Fruit fly (Drosophila melanogaster) whole organism, pupa: ENCODE measurements around the gene Cyp12c1.
A peak's percentile ranks its signal among the peaks of the same experiment; 100 is the strongest.

ENCODE experiments used
- CG10348 ChIP-seq: fragments of 200-800 bp; sonication (Bioruptor generic); IDR thresholded peaks from 2 replicates; pipeline ENCODE4 v1.3.6; 2022; ENCODE audit warnings: missing biosample characterization, missing genetic modification characterization
- CG12605 ChIP-seq: fragments of 200-800 bp; sonication (Bioruptor generic); IDR thresholded peaks from 2 replicates; pipeline ENCODE4 v1.3.6; 2022; ENCODE audit warnings: missing biosample characterization, missing genetic modification characterization
- CG13204 ChIP-seq: fragments of 200-800 bp; sonication (Bioruptor generic); optimal IDR thresholded peaks from 2 replicates; lab custom pipeline; 2018; ENCODE audit warnings: missing biosample characterization, mild to moderate bottlenecking, missing genetic modification characterization, moderate library complexity
- CG14655 ChIP-seq: fragments of 200-800 bp; sonication (Bioruptor generic); optimal IDR thresholded peaks from 3 replicates; lab custom pipeline; 2017; ENCODE audit warnings: mild to moderate bottlenecking, missing biosample characterization, missing genetic modification reagents, missing genetic modification characterization
- CG15710 ChIP-seq: fragments of 200-800 bp; sonication (Bioruptor generic); optimal IDR thresholded peaks from 2 replicates; lab custom pipeline; 2018; ENCODE audit warnings: missing biosample characterization, mild to moderate bottlenecking, missing genetic modification characterization, moderate library complexity
- CG17806 ChIP-seq: fragments of 200-800 bp; sonication (Bioruptor generic); optimal IDR thresholded peaks from 2 replicates; lab custom pipeline; 2018; ENCODE audit warnings: missing biosample characterization, mild to moderate bottlenecking, missing genetic modification characterization, moderate library complexity
- CG32121 ChIP-seq: fragments of 200-800 bp; sonication (Bioruptor generic); IDR thresholded peaks from 2 replicates; pipeline ENCODE4 v1.3.6; 2022; ENCODE audit warnings: missing biosample characterization, missing genetic modification characterization
- CG34367 ChIP-seq: fragments of 200-800 bp; sonication (Bioruptor generic); optimal IDR thresholded peaks from 2 replicates; lab custom pipeline; 2018; ENCODE audit warnings: missing biosample characterization, mild to moderate bottlenecking, missing genetic modification characterization
- CG4496 ChIP-seq: fragments of 200-800 bp; sonication (Bioruptor generic); IDR thresholded peaks from 3 replicates; pipeline ENCODE4 v1.3.6; 2022; ENCODE audit warnings: missing biosample characterization, missing genetic modification characterization
- CG8159 ChIP-seq: fragments of 200-800 bp; sonication (Bioruptor generic); optimal IDR thresholded peaks from 3 replicates; lab custom pipeline; 2018; ENCODE audit warnings: missing biosample characterization, mild to moderate bottlenecking, missing genetic modification characterization, moderate library complexity
- CG8301 ChIP-seq: fragments of 200-800 bp; sonication (Bioruptor generic); optimal IDR thresholded peaks from 2 replicates; lab custom pipeline; 2018; ENCODE audit warnings: missing biosample characterization, mild to moderate bottlenecking, missing genetic modification characterization
- CG9948 ChIP-seq: fragments of 200-800 bp; sonication (Bioruptor generic); optimal IDR thresholded peaks from 2 replicates; lab custom pipeline; 2018; ENCODE audit warnings: missing biosample characterization, mild to moderate bottlenecking, missing genetic modification characterization, moderate library complexity
- D1 ChIP-seq: fragments of 200-800 bp; sonication (Bioruptor generic); optimal IDR thresholded peaks from 2 replicates; lab custom pipeline; 2018; ENCODE audit warnings: missing biosample characterization, mild to moderate bottlenecking, missing genetic modification characterization, moderate library complexity
- EcR ChIP-seq: fragments of 200-800 bp; sonication (Bioruptor generic); optimal IDR thresholded peaks from 3 replicates; lab custom pipeline; 2019; ENCODE audit warnings: missing biosample characterization, missing genetic modification characterization, mild to moderate bottlenecking, moderate library complexity, missing genetic modification reagents
- Ets98B ChIP-seq: fragments of 200-800 bp; sonication (Bioruptor generic); IDR thresholded peaks from 2 replicates; pipeline ENCODE4 v1.3.6; 2022; ENCODE audit warnings: missing biosample characterization, missing genetic modification characterization
- Pif1A ChIP-seq: fragments of 200-800 bp; sonication (Bioruptor generic); optimal IDR thresholded peaks from 3 replicates; lab custom pipeline; 2016; ENCODE audit warnings: missing biosample characterization, missing genetic modification characterization
- Pif1B ChIP-seq: fragments of 200-800 bp; sonication (Bioruptor generic); optimal IDR thresholded peaks from 3 replicates; lab custom pipeline; 2016; ENCODE audit warnings: missing biosample characterization, missing genetic modification characterization
- Snoo ChIP-seq: fragments of 200-800 bp; sonication (Bioruptor generic); optimal IDR thresholded peaks from 3 replicates; lab custom pipeline; 2017; ENCODE audit warnings: missing biosample characterization, mild to moderate bottlenecking, missing genetic modification characterization, inconsistent platforms
- fd96Ca ChIP-seq: fragments of 200-800 bp; sonication (Bioruptor generic); IDR thresholded peaks from 3 replicates; pipeline ENCODE4 v1.3.6; 2022; ENCODE audit warnings: missing biosample characterization, missing genetic modification characterization
- gl ChIP-seq: fragments of 200-800 bp; sonication (Bioruptor generic); optimal IDR thresholded peaks from 2 replicates; lab custom pipeline; 2018; ENCODE audit warnings: missing biosample characterization, mild to moderate bottlenecking, missing genetic modification characterization
- rn ChIP-seq: fragments of 200-800 bp; sonication (Bioruptor generic); IDR thresholded peaks from 2 replicates; pipeline ENCODE4 v1.3.6; 2022; ENCODE audit warnings: missing biosample characterization, missing genetic modification characterization

Gene Cyp12c1

DNA sequence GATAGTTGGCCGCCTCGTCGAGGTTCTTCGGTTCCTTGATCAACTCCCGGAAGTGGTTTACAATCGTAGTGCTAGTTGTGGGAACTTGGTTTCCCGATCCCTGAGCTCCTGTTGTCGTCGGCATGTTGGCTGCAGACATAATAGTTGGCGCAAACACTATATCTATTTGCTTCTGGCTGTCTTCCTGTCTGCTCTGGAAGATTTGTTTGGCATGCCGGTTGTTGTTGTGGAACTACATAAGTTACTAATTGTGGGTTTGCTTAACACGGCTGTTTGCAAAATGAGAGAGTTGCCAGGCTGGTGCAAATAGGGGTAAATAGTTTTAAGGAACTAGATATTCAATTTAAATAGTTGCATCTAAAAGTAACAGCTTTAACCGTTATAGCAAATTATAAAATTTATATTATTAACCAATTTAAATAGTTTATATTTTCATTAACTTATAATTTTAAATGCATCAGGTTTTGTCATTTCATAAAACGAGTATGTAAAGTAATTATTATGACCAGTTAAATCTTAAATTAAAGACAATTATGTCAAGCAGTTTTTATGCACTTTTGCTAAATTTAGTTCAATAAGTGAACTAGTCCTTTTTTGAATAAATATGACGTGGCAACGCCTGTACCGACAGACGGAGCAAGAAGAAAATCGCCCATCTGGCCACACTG is 4.4 kb downstream of the Cyp12c1 start, which contains the start of the genes Sgf11 and CG32202:
Sgf11 (minus strand) TSS at position 287 of the 668 bp plus-strand sequence.
CG32202 (plus strand) TSS at position 635 of the 668 bp plus-strand sequence.
- TF ChIP-seq CG15710 (tag; lab: Kevin White, UChicago) (peak; percentile 70), CG32121 (GFP tag; lab: Robert Waterston, UW) (no peak), Pif1A (GFP tag; lab: Kevin White, UChicago) (no peak), fd96Ca (GFP tag; lab: Robert Waterston, UW) (no peak), CG8301 (tag; lab: Kevin White, UChicago) (no peak), CG4496 (GFP tag; lab: Robert Waterston, UW) (no peak), CG10348 (GFP tag; lab: Robert Waterston, UW) (no peak), rn (GFP tag; lab: Robert Waterston, UW) (no peak), CG9948 (tag; lab: Kevin White, UChicago) (peak; percentile 57), EcR (no peak), D1 (no peak), Snoo (tag; lab: Kevin White, UChicago) (peak; percentile 31), CG34367 (peak; percentile 48), CG13204 (GFP tag; lab: Kevin White, UChicago) (no peak), CG8159 (no peak), CG12605 (GFP tag; lab: Robert Waterston, UW) (no peak), Ets98B (GFP tag; lab: Robert Waterston, UW) (0 out of 2 replicates have a peak, but pooled peaks have one; percentile 26), CG14655 (GFP tag; lab: Kevin White, UChicago) (no peak), gl (no peak), CG17806 (peak; percentile 53), Pif1B (no peak)

DNA sequence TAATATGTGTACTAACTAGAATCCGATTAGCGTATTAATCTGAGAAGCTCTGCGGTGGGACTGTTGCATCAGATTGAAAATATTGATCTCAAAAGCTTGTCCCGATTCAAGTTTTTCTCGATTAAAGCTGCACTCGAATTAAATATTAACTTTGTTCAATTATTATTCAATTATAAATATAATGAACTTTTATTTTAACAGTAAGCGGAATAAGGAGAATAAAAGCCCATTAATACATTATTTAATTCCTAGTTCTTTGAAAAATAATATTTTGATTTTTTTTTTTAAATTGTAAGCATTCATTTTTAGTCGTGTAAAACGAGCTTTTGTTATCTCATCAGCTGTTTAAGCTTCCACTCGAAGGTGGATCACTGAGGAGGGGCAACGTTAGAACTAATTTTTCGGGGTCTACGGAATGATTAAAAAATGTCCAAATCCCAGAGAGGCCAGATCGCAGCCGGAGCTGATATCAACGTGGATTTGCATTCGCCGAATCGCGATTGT is 10.7 kb downstream of the Cyp12c1 start, which contains the start of the genes GNBP2 and GNBP1:
GNBP2 (minus strand) TSS at position 51 of the 504 bp plus-strand sequence.
GNBP1 (plus strand) TSS at position 438 of the 504 bp plus-strand sequence.
- TF ChIP-seq CG10348 (GFP tag; lab: Robert Waterston, UW) (peak; percentile 62; the same call in 1 of the 2 replicates), rn (GFP tag; lab: Robert Waterston, UW) (peak; percentile 86), D1 (no peak), CG15710 (tag; lab: Kevin White, UChicago) (peak; percentile 86), Ets98B (GFP tag; lab: Robert Waterston, UW) (peak; percentile 89), CG9948 (tag; lab: Kevin White, UChicago) (peak; percentile 89), CG12605 (GFP tag; lab: Robert Waterston, UW) (peak; percentile 93), EcR (no peak), CG13204 (GFP tag; lab: Kevin White, UChicago) (no peak), Pif1B (peak; percentile 71), CG17806 (peak; percentile 90), CG34367 (peak; percentile 78), CG8301 (tag; lab: Kevin White, UChicago) (peak; percentile 88), Snoo (tag; lab: Kevin White, UChicago) (peak; percentile 84), CG8159 (peak; percentile 92), CG14655 (GFP tag; lab: Kevin White, UChicago) (no peak), gl (peak; percentile 25), Pif1A (GFP tag; lab: Kevin White, UChicago) (no peak), CG4496 (GFP tag; lab: Robert Waterston, UW) (peak; percentile 95), fd96Ca (GFP tag; lab: Robert Waterston, UW) (no peak), CG32121 (GFP tag; lab: Robert Waterston, UW) (peak; percentile 95)

DNA sequence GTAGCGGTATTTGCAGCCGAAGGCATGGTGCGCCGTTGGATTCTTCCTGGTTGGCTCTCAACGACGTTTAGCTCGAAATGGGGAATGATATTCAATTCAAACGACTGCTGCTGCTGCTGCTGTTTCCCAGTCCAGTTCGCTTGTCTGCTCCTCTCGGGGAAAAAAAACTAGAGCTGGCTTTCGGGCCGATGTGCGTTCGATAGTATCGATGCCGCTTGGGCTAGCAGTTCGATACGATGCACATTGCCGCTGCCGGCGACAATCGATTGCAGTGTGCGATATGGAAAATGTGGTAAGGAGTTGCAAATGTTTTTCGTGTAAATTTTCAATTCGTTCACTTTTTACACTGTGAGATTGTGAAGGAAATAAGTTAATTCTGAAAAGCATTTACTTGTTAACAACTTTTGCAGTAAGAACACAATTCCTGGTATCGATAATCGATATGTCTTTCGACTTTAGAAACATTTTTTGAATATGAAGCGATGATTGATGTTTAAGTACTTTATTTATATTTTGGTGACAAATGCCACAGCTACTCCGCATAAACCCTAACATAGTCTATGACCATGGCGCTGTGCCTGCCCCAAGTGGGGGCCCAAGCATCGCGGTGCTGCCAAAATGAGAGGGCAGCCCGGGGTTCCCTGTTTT is 13.0 kb downstream of the Cyp12c1 start, which contains the start of gene Capr:
Capr (minus strand) TSS at position 339 of the 648 bp plus-strand sequence.
- TF ChIP-seq CG4496 (GFP tag; lab: Robert Waterston, UW) (peak; percentile 53; the same call in 1 of the 3 replicates), CG15710 (tag; lab: Kevin White, UChicago) (peak; percentile 7), rn (GFP tag; lab: Robert Waterston, UW) (0 out of 2 replicates have a peak, but pooled peaks have one; percentile 18), CG12605 (GFP tag; lab: Robert Waterston, UW) (0 out of 2 replicates have a peak, but pooled peaks have one; percentile 17), CG9948 (tag; lab: Kevin White, UChicago) (no peak), D1 (no peak), Ets98B (GFP tag; lab: Robert Waterston, UW) (peak; percentile 48)

DNA sequence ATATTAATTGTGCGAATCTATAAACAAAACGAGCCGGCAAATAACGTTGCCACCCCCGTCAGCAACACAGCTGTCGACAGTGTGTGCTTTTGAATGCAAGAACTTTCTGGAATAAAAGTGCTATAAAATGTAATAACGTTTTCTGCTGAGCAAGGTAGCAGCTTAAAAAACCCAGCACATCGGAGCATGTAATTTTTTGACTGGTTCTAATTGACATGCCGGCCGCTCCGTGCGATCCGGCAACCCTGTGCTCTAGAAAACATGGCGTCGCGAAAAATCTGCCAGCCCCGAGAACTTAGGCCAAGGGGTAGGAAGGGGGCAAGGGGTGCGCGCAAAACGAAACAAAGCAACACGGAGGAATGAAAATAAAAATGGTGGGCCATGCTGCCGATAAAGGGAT is 13.9 kb downstream of the Cyp12c1 start:
- peak; percentile 55 for TF ChIP-seq Snoo (tag; lab: Kevin White, UChicago)
- no peak for TF ChIP-seq rn (GFP tag; lab: Robert Waterston, UW)
- no peak for TF ChIP-seq Pif1A (GFP tag; lab: Kevin White, UChicago)
- no peak for TF ChIP-seq CG13204 (GFP tag; lab: Kevin White, UChicago)
- peak; percentile 17 for TF ChIP-seq Pif1B
- peak; percentile 3 for TF ChIP-seq CG9948 (tag; lab: Kevin White, UChicago)
- TF ChIP-seq CG17806 = peak; percentile 10
- TF ChIP-seq CG34367 = no peak
- TF ChIP-seq gl = no peak
- no peak for TF ChIP-seq CG12605 (GFP tag; lab: Robert Waterston, UW)
- TF ChIP-seq CG4496 (GFP tag; lab: Robert Waterston, UW) = peak; percentile 49; the same call in 1 of the 3 replicates
- TF ChIP-seq Ets98B (GFP tag; lab: Robert Waterston, UW) = no peak; the same call in none of the 2 replicates
- TF ChIP-seq CG32121 (GFP tag; lab: Robert Waterston, UW) = no peak
- peak; percentile 2 for TF ChIP-seq CG15710 (tag; lab: Kevin White, UChicago)
- peak; percentile 26; the same call in 1 of the 3 replicates for TF ChIP-seq fd96Ca (GFP tag; lab: Robert Waterston, UW)
